Fruit fly (Drosophila melanogaster) whole organism, wandering third instar larva: Measurements from ENCODE around the gene Sidpn.
A peak's percentile ranks its signal among the peaks of the same experiment; 100 is the strongest.

ENCODE experiments used
- GATAd ChIP-seq: sonication (Bioruptor generic); optimal IDR thresholded peaks from 2 replicates; lab custom pipeline; 2016; ENCODE audit warnings: missing biosample characterization, missing genetic modification characterization
- Hnf4 ChIP-seq: fragments of 200-800 bp; sonication (Bioruptor generic); optimal IDR thresholded peaks from 2 replicates; lab custom pipeline; 2016; ENCODE audit warnings: missing biosample characterization, mild to moderate bottlenecking, missing genetic modification characterization
- Jra ChIP-seq: sonication (Bioruptor generic); optimal IDR thresholded peaks from 2 replicates; lab custom pipeline; 2016; ENCODE audit warnings: missing biosample characterization, missing genetic modification characterization
- Myc ChIP-seq: fragments of >200 bp; optimal IDR thresholded peaks from 2 replicates; lab custom pipeline; 2017
- OdsH ChIP-seq: fragments of 200-800 bp; sonication (Bioruptor generic); optimal IDR thresholded peaks from 2 replicates; lab custom pipeline; 2016; ENCODE audit warnings: missing biosample characterization, mild to moderate bottlenecking, missing genetic modification characterization
- Rel ChIP-seq, 2 experiments: fragments of 200-800 bp; sonication (Bioruptor generic) in 1 of 2; optimal IDR thresholded peaks; 2 replicates in 1 of 2; 3 replicates in 1 of 2; lab custom pipeline; 2016 to 2019; ENCODE audit warnings: mild to moderate bottlenecking in 2 of 2, missing biosample characterization in 2 of 2, missing genetic modification characterization in 2 of 2, moderate library complexity in 1 of 2
- foxo ChIP-seq, 2 experiments: fragments of 200-800 bp; sonication (Bioruptor generic); optimal IDR thresholded peaks; 2 replicates in 1 of 2; 3 replicates in 1 of 2; lab custom pipeline; 2016 to 2017; ENCODE audit warnings: missing biosample characterization in 2 of 2, missing genetic modification characterization in 2 of 2
- h ChIP-seq: fragments of 200-800 bp; sonication (Bioruptor generic); optimal IDR thresholded peaks from 3 replicates; lab custom pipeline; 2016; ENCODE audit warnings: missing biosample characterization, mild to moderate bottlenecking, missing genetic modification characterization
- lola ChIP-seq: fragments of >200 bp; optimal IDR thresholded peaks from 2 replicates; lab custom pipeline; 2017; ENCODE audit warnings: missing biosample characterization, missing genetic modification characterization
- psq ChIP-seq: fragments of 200-800 bp; sonication (Bioruptor generic); optimal IDR thresholded peaks from 3 replicates; lab custom pipeline; 2017; ENCODE audit warnings: missing biosample characterization, mild to moderate bottlenecking, missing genetic modification characterization, moderate library complexity
- sv ChIP-seq: fragments of 200-800 bp; sonication (Bioruptor generic); optimal IDR thresholded peaks from 3 replicates; lab custom pipeline; 2016; ENCODE audit warnings: missing biosample characterization, missing genetic modification characterization
- usp ChIP-seq: fragments of >200 bp; optimal IDR thresholded peaks from 2 replicates; lab custom pipeline; 2017; ENCODE audit warnings: missing biosample characterization, missing genetic modification characterization

DNA sequence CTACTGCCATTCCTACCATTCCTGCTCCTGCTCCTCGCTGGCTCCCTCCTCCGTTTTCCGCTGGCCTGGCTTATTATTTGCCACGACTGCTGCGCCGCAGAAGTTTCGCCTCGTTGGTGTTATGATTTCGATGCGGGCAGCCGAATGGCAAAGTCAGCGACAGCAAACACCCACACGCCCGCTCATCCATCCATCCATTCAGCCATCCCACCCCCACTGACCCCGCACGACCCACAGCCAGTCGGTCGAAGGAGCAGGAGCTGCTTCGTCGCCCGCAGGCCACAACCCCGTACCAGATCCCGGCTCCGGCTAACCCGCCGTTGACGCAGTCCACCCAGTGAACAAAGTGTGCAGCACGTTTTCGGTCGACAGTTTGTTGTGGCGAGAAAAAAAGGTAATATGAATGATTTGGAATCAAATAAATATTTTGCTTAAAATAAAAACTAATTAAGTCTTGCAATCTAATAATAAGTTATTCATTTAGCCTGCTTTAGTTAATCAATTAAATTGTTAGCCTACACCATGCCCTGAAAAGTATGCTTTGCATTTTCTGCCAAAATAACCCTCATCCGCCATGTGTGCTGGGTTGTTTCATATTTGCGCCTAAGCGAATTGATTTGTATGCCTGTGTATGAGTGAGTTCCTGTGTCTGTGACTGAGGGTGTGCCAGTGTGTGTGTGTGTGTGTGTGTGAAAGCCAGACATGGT is 866 bp upstream of the Sidpn start:
- TF ChIP-seq Rel (GFP tag; optimal IDR thresholded peaks at IDR 0.05; lab: Kevin White, UChicago) (no peak), Rel (tag; optimal IDR thresholded peaks at IDR 0.05; lab: Kevin White, UChicago) (no peak), OdsH (peak; percentile 38), Hnf4 (GFP tag; lab: Kevin White, UChicago) (no peak), Jra (GFP tag; lab: Kevin White, UChicago) (no peak), foxo (GFP tag; optimal IDR thresholded peaks at IDR 0.05; lab: Kevin White, UChicago) (peak in 1 of 2 experiments; percentile 57), h (GFP tag; lab: Kevin White, UChicago) (peak; percentile 37), psq (peak; percentile 20), Myc (no peak), usp (GFP tag; lab: Kevin White, UChicago) (no peak), GATAd (GFP tag; lab: Kevin White, UChicago) (no peak), sv (no peak), lola (GFP tag; lab: Kevin White, UChicago) (no peak)
